Fruit fly (Drosophila melanogaster) ovary, adult (tissue): ENCODE results near the gene EMC4.
A peak's percentile ranks its signal among the peaks of the same experiment; 100 is the strongest.

Experiments used
- CG17801 ChIP-seq: fragments of 200-800 bp; optimal IDR thresholded peaks from 2 replicates; lab custom pipeline; 2019; ENCODE audit warnings: missing biosample characterization, mild to moderate bottlenecking, missing genetic modification characterization, moderate library complexity; ENCODE audit not compliant: partially characterized antibody

The EMC4 gene

DNA sequence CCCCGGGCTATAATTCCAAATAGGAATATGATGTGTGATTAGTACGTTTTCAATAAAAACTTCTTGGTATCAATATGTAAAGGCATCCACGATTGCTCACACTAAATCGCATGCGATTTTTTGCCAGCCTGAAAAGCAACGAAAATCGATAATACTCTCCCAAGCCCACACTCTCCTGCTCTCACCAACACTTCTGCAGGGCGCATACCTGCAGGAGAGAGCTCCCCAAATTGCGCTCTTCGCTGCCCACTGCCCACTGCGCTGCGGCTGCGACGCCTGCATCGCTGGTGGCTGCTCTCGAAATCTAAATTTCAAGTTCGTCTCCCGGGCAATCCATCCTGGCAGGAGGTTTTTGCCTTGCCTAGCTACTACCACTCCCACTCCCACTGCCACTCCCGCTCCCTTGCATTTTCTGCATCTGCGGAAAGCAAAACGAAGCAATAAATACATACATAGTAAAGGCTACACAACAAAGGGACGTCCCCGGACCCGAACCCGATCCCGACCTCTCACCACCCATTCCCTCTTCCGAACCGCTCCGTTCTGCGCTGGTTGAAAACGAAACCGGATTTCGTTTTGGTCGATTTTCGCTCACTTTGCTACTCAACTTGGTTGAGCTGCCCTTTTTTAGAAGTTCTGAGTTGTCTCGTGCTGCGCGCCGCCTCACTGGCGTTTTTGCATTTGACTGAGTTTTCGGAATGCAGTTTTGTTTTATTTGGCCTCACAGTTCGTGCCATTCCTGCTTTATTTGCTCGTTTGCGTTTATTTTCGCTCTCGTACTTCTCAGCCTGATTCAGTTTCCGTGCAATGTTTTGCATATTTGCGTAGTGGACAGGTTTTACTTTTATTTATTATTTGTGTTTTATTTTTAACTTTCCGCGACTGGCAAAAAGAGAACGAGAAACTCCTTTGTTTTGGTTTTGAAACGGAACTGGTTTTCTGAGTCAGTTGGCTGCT, 16.6 kb downstream of the EMC4 start:
- TF ChIP-seq CG17801 (GFP tag; lab: Kevin White, UChicago): peak; percentile 61

DNA sequence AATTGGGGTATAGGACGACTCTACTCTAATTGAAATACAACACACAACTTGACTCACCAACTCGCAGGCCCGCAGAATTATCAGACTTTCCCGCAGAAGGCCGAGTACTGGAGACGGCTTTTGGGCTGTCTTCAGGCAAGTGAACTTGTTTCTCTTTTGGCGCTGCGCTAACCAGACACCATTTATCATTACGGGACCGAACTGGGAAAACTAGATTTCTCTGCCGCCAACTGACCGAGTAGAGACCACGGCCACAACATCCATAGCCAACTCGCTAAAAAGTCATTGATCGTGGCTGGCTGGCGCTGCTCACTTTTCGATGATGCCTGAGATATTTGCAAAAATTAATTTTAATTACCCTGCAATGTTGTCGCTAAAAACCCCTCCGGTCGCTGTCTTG, 19.1 kb downstream of the EMC4 start:
- TF ChIP-seq CG17801 (GFP tag; lab: Kevin White, UChicago): no peak

DNA sequence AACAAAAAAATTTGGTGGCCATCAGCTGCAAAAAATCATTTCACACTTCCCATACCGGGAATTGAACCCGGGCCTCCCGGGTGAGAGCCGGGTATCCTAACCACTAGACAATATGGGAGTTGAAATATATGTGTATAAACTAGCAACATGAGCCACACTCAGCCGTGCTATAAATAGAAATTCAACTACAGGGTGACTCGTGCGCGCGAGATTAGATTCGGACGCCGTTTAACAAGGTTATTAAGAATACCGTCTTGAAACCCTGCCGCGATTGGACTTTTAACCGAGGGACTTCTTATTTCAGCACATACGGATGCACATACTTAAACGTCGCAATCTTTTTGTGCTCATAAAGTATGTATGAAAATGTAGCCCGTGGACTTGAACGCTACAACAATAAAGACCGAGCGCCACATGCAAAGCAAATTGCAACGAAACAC, 20.3 kb downstream of the EMC4 start:
- no peak for TF ChIP-seq CG17801 (GFP tag; lab: Kevin White, UChicago)

DNA sequence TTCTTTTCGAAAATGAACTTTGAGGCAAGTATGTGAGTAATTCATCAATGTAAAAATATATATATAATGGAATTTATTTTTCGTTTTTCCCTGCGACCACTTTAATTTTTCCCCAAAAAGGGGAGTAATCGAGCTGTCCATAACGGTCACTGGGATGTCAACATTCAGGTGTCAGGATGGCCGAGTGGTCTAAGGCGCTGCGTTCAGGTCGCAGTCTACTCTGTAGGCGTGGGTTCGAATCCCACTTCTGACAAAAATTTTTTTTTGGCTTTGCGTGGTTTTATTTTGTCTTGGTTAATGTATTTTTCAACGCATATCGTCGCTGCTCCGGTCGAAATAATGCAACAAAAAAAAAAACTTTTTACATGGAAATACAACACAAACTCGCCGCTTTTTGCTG, 24.9 kb downstream of the EMC4 start:
- TF ChIP-seq CG17801 (GFP tag; lab: Kevin White, UChicago): no peak

DNA sequence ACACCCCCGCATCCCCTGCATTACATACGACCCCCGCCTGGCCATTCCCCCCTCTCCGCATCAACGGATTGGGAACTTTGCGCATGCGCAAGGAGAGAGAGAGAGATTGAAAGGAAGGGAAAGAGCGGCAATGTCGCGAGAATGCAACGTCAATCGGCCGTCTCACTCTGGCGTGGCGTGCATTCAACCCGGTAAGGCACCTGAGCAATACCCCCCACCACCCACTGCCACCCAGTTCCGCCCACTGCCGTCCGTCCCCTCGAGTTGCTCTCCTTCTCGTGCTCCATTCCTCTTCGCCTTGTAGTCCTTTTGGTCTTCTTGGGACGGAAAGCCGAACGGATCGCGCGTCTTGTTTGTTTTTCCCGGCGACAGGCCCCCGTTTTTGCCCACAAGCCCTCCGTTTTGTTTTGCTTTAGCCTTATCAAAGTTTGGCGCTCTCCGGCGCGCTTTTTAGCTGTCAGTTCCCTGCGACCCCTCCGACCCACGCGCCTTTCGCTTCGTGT, 28.3 kb downstream of the EMC4 start:
- no peak for TF ChIP-seq CG17801 (GFP tag; lab: Kevin White, UChicago)

DNA sequence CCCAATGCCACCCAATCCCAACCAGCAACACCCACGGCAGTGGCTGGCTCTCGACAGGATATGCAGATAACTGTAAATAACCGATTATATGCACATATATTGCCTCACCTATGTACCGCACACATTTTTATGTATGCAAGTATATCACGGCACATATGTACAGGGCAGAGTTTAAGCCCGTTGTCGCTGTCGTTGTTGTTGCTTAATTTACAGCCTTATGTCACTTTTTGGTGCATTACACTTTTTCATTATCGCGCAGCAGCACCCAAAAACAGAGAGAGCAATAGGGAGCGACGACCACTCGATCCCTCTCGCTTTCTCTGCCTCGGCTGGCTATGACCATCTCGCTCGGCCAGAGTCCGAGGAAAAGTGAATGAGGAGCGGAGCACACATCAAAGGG, 28.8 kb downstream of the EMC4 start:
- no peak for TF ChIP-seq CG17801 (GFP tag; lab: Kevin White, UChicago)

DNA sequence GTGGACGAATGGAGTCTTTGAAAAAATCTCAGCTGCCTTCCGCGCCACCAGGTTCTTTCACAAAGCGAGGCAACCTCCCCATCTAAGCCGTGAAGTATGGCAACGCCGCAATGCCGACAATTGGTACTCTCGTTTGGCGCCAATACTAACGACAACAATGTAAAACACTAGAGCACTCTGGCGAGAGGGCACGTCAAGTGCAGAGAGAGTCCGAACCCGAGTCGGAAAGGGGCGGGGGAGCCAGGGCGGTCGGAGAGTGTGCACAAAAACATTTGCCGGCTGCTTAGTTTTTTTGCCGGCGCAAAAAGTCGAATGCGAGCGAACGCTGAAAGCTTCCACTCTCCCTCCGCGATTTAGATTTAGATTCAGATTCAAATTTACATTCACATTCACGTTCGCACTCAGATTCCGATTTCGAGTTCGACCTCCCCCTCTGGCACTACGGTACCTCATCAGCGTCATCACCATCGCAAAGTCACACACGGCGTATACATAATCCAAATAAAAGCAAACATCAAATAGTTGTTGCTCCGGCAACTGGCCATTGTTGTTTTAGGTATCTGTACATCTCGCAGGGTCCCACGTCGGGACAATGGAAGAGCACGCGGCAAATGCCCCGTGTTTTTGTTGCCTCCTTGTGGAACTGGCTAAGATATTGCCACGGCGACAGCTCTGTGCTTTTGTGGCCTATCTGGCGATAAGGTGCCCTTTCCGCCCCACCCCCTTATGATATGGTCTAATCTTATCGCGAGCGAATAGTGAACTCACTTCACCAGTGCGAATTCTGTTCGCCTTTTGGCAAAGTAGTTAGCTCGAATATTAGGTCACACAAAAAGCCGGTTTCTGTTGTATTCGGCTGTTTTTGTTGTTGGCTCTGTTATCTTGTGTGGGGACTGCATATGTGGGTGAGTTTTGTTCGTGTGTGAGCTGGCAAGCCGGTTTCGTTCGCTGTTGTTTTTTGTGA, 30.1 kb downstream of the EMC4 start:
- no peak for TF ChIP-seq CG17801 (GFP tag; lab: Kevin White, UChicago)

DNA sequence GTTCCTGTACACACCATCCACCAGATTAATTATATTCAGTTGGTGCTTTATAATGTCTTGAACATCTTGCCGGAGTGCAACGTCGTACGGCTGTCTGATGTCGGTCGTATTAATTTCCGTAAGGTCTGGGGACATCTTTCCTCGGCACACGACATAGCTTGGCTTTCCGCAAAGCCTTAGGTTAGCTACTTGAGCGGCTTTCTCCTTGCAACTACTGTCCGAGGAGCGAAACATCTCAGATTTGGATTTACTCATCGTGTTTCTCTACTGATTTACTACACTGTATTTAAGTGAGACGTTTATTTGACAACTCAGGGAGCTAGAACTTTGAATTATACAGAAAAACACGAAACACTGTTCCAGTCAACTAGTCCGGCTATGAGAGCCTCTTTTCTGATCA, 31.3 kb downstream of the EMC4 start, which contains the start of the genes CG11226 and CG45428:
Gene CG11226 (plus strand): TSS at position 301 of the 400 bp plus-strand sequence.
Gene CG45428 (minus strand): TSS at position 303 of the 400 bp plus-strand sequence.
- no peak for TF ChIP-seq CG17801 (GFP tag; lab: Kevin White, UChicago)

DNA sequence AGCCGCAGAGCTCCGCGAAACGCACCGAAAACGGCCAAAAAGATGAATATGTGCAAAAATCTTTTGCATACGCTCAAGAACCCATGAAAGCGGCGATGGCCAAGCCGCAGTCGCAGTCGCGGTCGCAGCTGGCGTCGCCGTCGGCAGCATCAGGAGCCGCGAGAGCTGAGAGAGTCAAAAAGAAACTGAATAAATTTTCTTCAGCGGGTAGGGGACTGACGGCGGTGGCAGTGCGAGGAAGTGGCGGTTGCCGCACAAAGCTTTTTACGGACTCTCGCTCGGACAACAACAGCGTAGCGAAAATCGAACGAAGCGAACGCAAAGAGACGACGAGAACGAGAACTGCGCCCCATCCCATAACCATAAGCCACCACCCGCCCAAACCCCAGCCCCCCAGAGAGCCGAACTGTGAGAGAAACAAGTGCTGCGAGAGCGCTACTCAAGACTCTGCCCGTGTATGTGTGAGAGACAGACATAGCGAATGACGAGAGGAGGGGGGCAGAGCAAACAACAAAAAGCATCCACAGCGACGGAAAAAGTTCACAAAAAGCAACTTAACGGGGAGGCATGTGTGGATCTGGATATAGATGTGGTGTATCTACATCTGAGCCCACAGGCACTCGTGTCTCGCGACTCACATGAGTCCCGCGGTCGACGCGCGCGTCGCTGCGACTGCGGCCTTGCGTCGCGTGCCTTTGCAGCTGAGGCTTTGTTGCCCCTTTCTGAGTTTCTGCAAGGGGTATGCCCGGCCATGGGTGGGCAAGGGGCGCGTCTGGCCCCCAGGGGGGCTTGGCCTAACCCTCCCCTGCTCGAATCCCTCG, 32.7 kb downstream of the EMC4 start, which contains the start of gene jim:
Gene jim (minus strand): TSS at position 51 of the 821 bp plus-strand sequence.
- peak; percentile 21 for TF ChIP-seq CG17801 (GFP tag; lab: Kevin White, UChicago)

DNA sequence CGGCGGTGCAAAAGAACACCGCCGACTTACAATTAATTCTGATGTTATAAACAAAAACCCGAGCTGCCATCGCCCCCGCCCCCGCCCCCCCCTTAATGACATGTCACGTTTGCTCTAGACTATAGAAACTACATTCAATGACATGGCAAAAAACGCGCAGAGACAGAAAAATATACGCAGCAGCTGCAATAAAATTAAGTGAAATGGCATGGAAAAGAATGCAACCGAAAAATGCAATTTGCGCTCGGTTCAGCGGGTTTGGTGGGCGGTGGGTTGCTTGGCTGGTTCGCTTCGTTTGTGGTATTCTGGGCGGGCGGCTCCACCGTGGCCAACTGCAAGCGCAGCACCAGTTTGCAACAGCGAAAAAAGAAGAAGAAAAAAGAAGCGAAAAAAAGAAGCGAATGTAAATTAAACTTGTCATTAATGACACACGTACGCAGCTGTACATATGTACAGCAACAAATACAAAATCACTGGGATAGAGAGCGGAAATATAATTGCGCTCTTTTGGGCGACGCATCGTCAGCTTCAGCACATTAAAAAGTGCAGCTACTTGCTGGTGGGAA, 37.8 kb downstream of the EMC4 start:
- TF ChIP-seq CG17801 (GFP tag; lab: Kevin White, UChicago): peak; percentile 71

DNA sequence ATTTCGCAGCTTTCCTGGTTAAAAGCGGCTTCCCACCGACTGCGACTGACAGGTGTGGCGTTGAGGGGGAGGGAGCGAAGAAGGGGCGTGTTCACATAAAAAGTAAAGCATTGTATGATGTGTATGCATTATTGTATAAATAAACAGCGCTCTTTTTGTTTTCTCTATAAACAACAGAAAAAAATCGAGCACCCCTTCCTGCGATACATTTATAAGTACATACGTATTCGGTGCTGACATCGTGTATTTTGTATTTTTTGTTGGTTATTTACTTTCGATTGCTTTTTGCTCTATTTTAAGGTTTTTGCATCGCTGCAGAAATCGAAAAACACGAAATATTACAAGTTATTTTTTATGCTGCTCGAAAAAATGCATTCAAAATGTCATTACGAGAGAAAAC, 41.8 kb downstream of the EMC4 start:
- TF ChIP-seq CG17801 (GFP tag; lab: Kevin White, UChicago): peak; percentile 84

DNA sequence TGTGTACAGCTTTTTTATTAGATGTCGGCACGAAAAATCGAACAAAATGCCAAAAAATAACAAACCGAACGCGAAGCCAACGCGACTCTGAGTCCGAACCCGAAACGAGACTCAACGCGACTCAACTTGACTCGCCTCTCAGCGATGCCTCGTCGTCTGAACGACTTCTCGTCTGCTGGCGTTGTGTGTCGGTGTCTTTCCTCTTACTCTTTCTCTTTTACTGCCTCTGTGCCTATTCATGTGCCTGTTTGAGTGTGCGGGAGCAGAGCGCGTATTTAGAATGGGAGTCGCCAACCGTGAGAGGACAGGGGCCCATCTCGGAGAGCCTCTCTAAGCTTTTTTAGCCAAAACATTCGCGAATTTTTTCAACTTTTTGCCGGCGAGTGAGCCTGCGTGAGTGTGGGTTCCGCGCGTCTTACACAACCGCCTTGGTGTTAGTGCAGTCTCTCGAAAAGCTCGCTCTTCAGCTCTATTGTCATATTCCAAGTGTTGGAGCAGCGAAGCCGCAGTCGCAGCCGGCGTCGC, 43.3 kb downstream of the EMC4 start:
- peak; percentile 43 for TF ChIP-seq CG17801 (GFP tag; lab: Kevin White, UChicago)

DNA sequence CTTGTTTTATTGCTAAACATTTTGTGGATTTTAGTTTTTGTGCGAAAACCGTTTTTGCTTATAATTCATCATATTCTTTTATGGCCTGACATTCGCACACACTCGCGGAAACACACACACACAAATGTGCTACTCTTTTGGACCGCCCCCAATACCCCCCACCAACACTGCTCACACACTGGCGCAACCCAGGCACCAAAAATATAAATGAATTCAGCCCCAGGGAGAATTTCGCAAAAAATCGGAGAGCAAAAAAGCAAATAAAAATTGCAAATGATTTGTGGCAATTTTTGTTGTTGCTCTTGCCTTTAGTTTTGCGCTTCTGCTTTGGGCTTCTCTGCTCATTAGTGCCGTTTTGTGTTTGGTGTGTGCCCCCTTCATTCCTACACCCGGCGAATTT, 44.8 kb downstream of the EMC4 start:
- no peak for TF ChIP-seq CG17801 (GFP tag; lab: Kevin White, UChicago)
